Fruit fly (Drosophila melanogaster) whole organism, pupa: ENCODE measurements around the gene Jon99Fii.

ENCODE experiments used
- CG10348 ChIP-seq: fragments of 200-800 bp; sonication (Bioruptor generic); IDR thresholded peaks from 2 replicates; pipeline ENCODE4 v1.3.6; 2022; ENCODE audit warnings: missing biosample characterization, missing genetic modification characterization
- CG14655 ChIP-seq: fragments of 200-800 bp; sonication (Bioruptor generic); optimal IDR thresholded peaks from 3 replicates; lab custom pipeline; 2017; ENCODE audit warnings: mild to moderate bottlenecking, missing biosample characterization, missing genetic modification reagents, missing genetic modification characterization
- CG15710 ChIP-seq: fragments of 200-800 bp; sonication (Bioruptor generic); optimal IDR thresholded peaks from 2 replicates; lab custom pipeline; 2018; ENCODE audit warnings: missing biosample characterization, mild to moderate bottlenecking, missing genetic modification characterization, moderate library complexity
- CG17806 ChIP-seq: fragments of 200-800 bp; sonication (Bioruptor generic); optimal IDR thresholded peaks from 2 replicates; lab custom pipeline; 2018; ENCODE audit warnings: missing biosample characterization, mild to moderate bottlenecking, missing genetic modification characterization, moderate library complexity
- CG34367 ChIP-seq: fragments of 200-800 bp; sonication (Bioruptor generic); optimal IDR thresholded peaks from 2 replicates; lab custom pipeline; 2018; ENCODE audit warnings: missing biosample characterization, mild to moderate bottlenecking, missing genetic modification characterization
- CG4496 ChIP-seq: fragments of 200-800 bp; sonication (Bioruptor generic); IDR thresholded peaks from 3 replicates; pipeline ENCODE4 v1.3.6; 2022; ENCODE audit warnings: missing biosample characterization, missing genetic modification characterization
- CG8301 ChIP-seq: fragments of 200-800 bp; sonication (Bioruptor generic); optimal IDR thresholded peaks from 2 replicates; lab custom pipeline; 2018; ENCODE audit warnings: missing biosample characterization, mild to moderate bottlenecking, missing genetic modification characterization
- EcR ChIP-seq: fragments of 200-800 bp; sonication (Bioruptor generic); optimal IDR thresholded peaks from 3 replicates; lab custom pipeline; 2019; ENCODE audit warnings: missing biosample characterization, missing genetic modification characterization, mild to moderate bottlenecking, moderate library complexity, missing genetic modification reagents
- Ets98B ChIP-seq: fragments of 200-800 bp; sonication (Bioruptor generic); IDR thresholded peaks from 2 replicates; pipeline ENCODE4 v1.3.6; 2022; ENCODE audit warnings: missing biosample characterization, missing genetic modification characterization
- Pif1A ChIP-seq: fragments of 200-800 bp; sonication (Bioruptor generic); optimal IDR thresholded peaks from 3 replicates; lab custom pipeline; 2016; ENCODE audit warnings: missing biosample characterization, missing genetic modification characterization
- Pif1B ChIP-seq: fragments of 200-800 bp; sonication (Bioruptor generic); optimal IDR thresholded peaks from 3 replicates; lab custom pipeline; 2016; ENCODE audit warnings: missing biosample characterization, missing genetic modification characterization
- Snoo ChIP-seq: fragments of 200-800 bp; sonication (Bioruptor generic); optimal IDR thresholded peaks from 3 replicates; lab custom pipeline; 2017; ENCODE audit warnings: missing biosample characterization, mild to moderate bottlenecking, missing genetic modification characterization, inconsistent platforms
- fd96Ca ChIP-seq: fragments of 200-800 bp; sonication (Bioruptor generic); IDR thresholded peaks from 3 replicates; pipeline ENCODE4 v1.3.6; 2022; ENCODE audit warnings: missing biosample characterization, missing genetic modification characterization
- gl ChIP-seq: fragments of 200-800 bp; sonication (Bioruptor generic); optimal IDR thresholded peaks from 2 replicates; lab custom pipeline; 2018; ENCODE audit warnings: missing biosample characterization, mild to moderate bottlenecking, missing genetic modification characterization

dm6 chr3R:30459066-30459935 is 28.4 kb downstream of the Jon99Fii start, which contains the start of the genes CG2224 and CDase:
- TF ChIP-seq CG10348 (GFP tag; lab: Robert Waterston, UW) (no peak), EcR (no peak), gl (tag; lab: Kevin White, UChicago) (no peak), CG15710 (tag; lab: Kevin White, UChicago) (no peak), CG8301 (tag; lab: Kevin White, UChicago) (no peak), CG4496 (no peak), Ets98B (GFP tag; lab: Robert Waterston, UW) (no peak), CG14655 (GFP tag; lab: Kevin White, UChicago) (no peak), CG17806 (tag; lab: Kevin White, UChicago) (no peak), Pif1B (GFP tag; lab: Kevin White, UChicago) (no peak), CG34367 (tag; lab: Kevin White, UChicago) (no peak), Snoo (tag; lab: Kevin White, UChicago) (no peak), Pif1A (GFP tag; lab: Kevin White, UChicago) (no peak), fd96Ca (GFP tag; lab: Robert Waterston, UW) (no peak)
